Fruit fly (Drosophila melanogaster): Measurements from ENCODE around the gene CG42470.

DNA sequence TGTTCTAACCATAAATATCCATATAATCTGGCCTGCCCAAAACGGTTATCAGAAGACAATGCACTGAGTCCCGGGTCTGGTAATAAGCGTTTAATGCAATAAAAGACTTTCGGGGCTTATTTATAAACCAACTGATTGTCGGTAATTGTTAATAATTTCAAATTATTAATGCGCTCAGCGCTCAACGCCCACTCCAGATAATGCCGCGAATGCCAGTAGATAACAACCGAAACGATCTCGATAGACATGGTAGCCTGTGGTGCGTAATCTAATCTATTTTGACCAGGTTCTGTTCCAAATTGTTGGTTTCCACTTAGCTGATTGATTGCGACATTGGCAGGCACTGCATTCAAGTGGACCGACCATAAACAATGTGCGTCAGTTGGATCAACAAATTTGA lies 12.8 kb downstream of the CG42470 start:
- TF ChIP-seq Pdp1 (GFP tag; optimal IDR thresholded peaks at IDR 0.05) = no peak
- no peak for TF ChIP-seq gce (GFP tag; IDR thresholded peaks at IDR 0.05)
- TF ChIP-seq Hand (GFP tag; optimal IDR thresholded peaks at IDR 0.05) = no peak
- no peak for TF ChIP-seq CG7928 (GFP tag; optimal IDR thresholded peaks at IDR 0.05)
- peak; percentile 10 for TF ChIP-seq sens (GFP tag)
- no peak for TF ChIP-seq CG8924 (tag; optimal IDR thresholded peaks at IDR 0.05)
- no peak for TF ChIP-seq Atf-2 (GFP tag; optimal IDR thresholded peaks at IDR 0.05)
- TF ChIP-seq CG7786 (GFP tag; optimal IDR thresholded peaks at IDR 0.05) = no peak
- TF ChIP-seq CG13296 (GFP tag; optimal IDR thresholded peaks at IDR 0.05) = no peak
- TF ChIP-seq Hmr (GFP tag; optimal IDR thresholded peaks at IDR 0.05) = no peak
- no peak for TF ChIP-seq sob (GFP tag; IDR thresholded peaks at IDR 0.05)
- no peak for TF ChIP-seq nmo (GFP tag; optimal IDR thresholded peaks at IDR 0.05)

Data from whole organism, embryonic.